Worm (Caenorhabditis elegans): ENCODE data around the gene set-12.

Gene set-12

DNA sequence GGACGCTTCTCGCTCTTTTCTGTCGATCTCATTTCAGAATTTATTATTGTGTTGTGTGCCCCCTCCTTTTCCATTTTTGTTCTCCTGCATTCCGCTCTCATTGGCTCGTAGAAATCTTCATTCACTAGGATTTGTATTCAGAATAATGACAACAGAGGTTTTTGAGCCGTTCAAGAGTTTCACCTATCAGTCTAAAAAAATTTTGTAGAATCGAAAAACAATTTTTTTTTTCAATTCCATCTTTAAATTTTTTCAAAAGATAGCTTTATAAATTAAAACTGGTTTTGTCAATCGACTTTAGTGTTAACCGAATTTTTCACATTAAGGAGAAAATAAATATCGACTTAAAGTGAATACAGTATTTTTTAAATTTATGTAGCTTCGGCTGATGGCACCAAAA is 25.4 kb downstream of the set-12 start, which contains the start of gene K09F5.4:
Gene K09F5.4 (minus strand): TSS at position 101 of the 400 bp plus-strand sequence.
- TF ChIP-seq nhr-25 (tag; optimal IDR thresholded peaks at IDR 0.05) (no peak), daf-12 (tag; optimal IDR thresholded peaks at IDR 0.05) (no peak), tbx-2 (tag; optimal IDR thresholded peaks at IDR 0.05) (no peak)

DNA sequence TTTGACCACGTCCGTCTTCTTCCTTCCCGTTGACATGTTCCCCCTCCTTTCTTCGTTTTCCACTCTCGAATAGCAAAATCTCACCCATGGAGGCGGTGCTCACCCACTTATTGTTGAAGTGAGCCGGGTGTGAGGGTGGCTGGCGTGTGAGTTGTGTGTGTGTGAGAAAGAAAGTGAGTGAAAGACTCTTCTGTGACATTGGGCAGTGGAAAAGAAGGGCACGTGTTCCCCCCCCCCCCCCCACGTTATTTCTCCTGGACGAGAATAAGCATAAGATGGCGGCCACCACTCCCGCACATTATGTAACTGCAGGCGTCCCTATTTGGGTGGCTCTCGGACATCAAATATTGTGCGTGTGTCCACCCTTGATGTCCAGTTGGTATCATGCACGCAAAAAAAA is 25.9 kb downstream of the set-12 start:
- TF ChIP-seq fos-1 (tag; optimal IDR thresholded peaks at IDR 0.05) (no peak), elt-3 (tag; optimal IDR thresholded peaks at IDR 0.05) (no peak), egl-27 (tag; optimal IDR thresholded peaks at IDR 0.05) (no peak), nhr-25 (tag; optimal IDR thresholded peaks at IDR 0.05) (no peak), fkh-10 (GFP tag; optimal IDR thresholded peaks at IDR 0.05) (no peak), fkh-2 (tag; optimal IDR thresholded peaks at IDR 0.05) (no peak), ceh-28 (tag; optimal IDR thresholded peaks at IDR 0.05) (no peak), pha-4 (tag; optimal IDR thresholded peaks at IDR 0.05) (no peak), nhr-43 (tag; optimal IDR thresholded peaks at IDR 0.05; ENCODE audit: poor library complexity, severe bottlenecking) (no peak), unc-62 (GFP tag; optimal IDR thresholded peaks at IDR 0.05) (no peak), mml-1 (tag; optimal IDR thresholded peaks at IDR 0.05) (no peak)

- TF ChIP-seq nhr-77 (tag; optimal IDR thresholded peaks at IDR 0.05) (no peak), aly-2 (tag; optimal IDR thresholded peaks at IDR 0.05) (no peak), ceh-9 (tag; optimal IDR thresholded peaks at IDR 0.05) (no peak), ZK546.5 (tag; optimal IDR thresholded peaks at IDR 0.05) (no peak), elt-1 (tag; optimal IDR thresholded peaks at IDR 0.05) (no peak), lin-39 (tag; optimal IDR thresholded peaks at IDR 0.05) (no peak), nhr-237 (tag; optimal IDR thresholded peaks at IDR 0.05) (no peak), elt-2 (tag; optimal IDR thresholded peaks at IDR 0.05) (no peak)
Observed at ce11 chrX:7707031-7707430, 29.0 kb downstream of the set-12 start, which contains the start of gene kvs-1. kvs-1 (minus strand) TSS chrX:7707131.

DNA sequence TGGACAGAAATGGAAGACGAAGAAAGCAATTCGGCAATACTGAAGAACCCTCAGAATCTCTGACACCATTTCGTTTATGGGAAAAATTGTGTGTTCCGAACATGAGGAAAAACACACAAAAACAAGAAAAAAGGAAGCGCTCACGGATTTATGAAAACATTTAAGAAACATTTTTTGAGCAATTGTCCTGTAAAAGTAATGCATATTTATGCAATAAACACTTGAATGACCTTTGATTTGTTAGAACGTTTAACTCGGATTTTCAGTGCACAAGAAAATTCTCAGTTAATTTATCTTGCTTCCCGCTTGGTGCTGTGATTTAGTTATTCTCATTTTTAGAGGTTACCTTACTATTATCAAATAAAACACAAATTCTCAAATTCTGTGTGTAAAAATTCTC is 32.2 kb downstream of the set-12 start:
- TF ChIP-seq lin-15B (tag; optimal IDR thresholded peaks at IDR 0.05), result no peak
- TF ChIP-seq nhr-43 (tag; optimal IDR thresholded peaks at IDR 0.05; ENCODE audit: poor library complexity, severe bottlenecking), result no peak

ce11 chrX:7689570-7689969 is 46.5 kb downstream of the set-12 start:
- TF ChIP-seq hmg-11 (tag; optimal IDR thresholded peaks at IDR 0.05), result no peak
- peak; percentile 61 for TF ChIP-seq pha-4 (tag; optimal IDR thresholded peaks at IDR 0.05)

DNA sequence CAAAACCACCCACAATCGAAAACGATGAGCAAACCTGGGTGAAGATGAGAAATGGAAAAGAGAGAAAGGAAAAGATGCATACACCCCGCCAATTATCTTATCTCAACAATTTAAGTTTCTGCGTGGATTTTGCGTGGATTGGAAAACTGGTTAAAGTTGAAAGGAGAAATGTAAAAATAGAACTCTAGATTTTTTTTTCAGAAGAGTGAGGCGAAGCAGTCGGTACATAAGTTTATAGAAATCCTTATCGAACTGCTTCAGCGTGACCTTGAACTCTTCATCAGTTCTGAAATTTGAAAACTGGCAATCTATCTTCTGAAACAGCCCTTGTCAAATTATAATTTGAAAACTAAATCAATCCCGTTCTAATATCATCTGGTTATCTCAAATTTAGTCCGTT is 47.0 kb downstream of the set-12 start, which contains the start of gene clik-2:
Gene clik-2 (minus strand): TSS at position 101 of the 400 bp plus-strand sequence.
- TF ChIP-seq eor-1 (tag; optimal IDR thresholded peaks at IDR 0.05), result no peak
- TF ChIP-seq elt-3 (tag; optimal IDR thresholded peaks at IDR 0.05), result no peak
- TF ChIP-seq elt-1 (tag; optimal IDR thresholded peaks at IDR 0.05), result no peak
- no peak for TF ChIP-seq nhr-67 (tag; optimal IDR thresholded peaks at IDR 0.05)

Measured in whole organism, L3 larva.